Fruit fly (Drosophila melanogaster) whole organism: Measurements from ENCODE around the gene blp.

Source experiments
- Dll ChIP-seq: fragments of >200 bp; optimal IDR thresholded peaks from 2 replicates; lab custom pipeline; 2017
- usp ChIP-seq: fragments of >200 bp; optimal IDR thresholded peaks from 2 replicates; lab custom pipeline; 2017; ENCODE audit warnings: missing biosample characterization, missing genetic modification characterization, mixed read lengths

DNA sequence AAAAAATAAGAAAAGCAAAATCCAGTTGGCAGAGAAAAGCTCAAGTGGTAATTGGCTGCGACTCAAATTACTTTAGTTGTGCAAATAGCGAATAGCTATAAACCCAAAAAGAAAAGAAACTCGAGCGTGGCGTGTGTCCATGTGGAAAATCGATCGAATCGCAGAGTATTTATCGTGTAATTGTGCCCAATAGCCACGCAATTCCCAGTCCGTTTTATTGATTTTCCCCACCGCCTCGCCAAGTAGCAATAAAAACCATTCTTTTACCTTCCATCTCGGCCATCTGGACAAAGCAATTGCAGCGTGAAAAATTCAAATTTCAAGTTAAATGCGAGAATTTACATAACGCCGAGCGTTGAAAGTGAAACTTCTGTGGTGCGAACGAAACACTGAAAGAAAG lies 1.9 kb downstream of the blp start:
- no peak for TF ChIP-seq usp (GFP tag; lab: Kevin White, UChicago)
- TF ChIP-seq Dll: no peak
